Worm (Caenorhabditis elegans) whole organism, L1 larva: Measurements from ENCODE around the gene far-5.

ENCODE experiments used
- aly-2 ChIP-seq: fragments of 150-350 bp; optimal IDR thresholded peaks from 2 replicates; lab custom pipeline; 2014; ENCODE audit warnings: missing biosample characterization, missing genetic modification characterization
- blmp-1 ChIP-seq: fragments of 150-350 bp; optimal IDR thresholded peaks from 2 replicates; lab custom pipeline; 2014; ENCODE audit warnings: missing biosample characterization, missing genetic modification characterization
- ceh-82 ChIP-seq, 3 experiments: fragments of 150-350 bp in 1 of 3; sonication (generic microtip) in 2 of 3; optimal IDR thresholded peaks; 2 replicates each; lab custom pipeline; 2014 to 2017; ENCODE audit warnings: missing biosample characterization in 3 of 3, missing genetic modification characterization in 3 of 3
- ces-1 ChIP-seq: fragments of 150-350 bp; optimal IDR thresholded peaks from 2 replicates; lab custom pipeline; 2014; ENCODE audit warnings: missing biosample characterization, missing genetic modification reagents, missing genetic modification characterization
- egl-13 ChIP-seq: sonication (generic microtip); optimal IDR thresholded peaks from 2 replicates; lab custom pipeline; 2016; ENCODE audit warnings: missing genotype, missing genetic modification reagents, missing genetic modification characterization, missing compliant biosample characterization
- fos-1 ChIP-seq: fragments of 150-350 bp; optimal IDR thresholded peaks from 2 replicates; lab custom pipeline; 2014; ENCODE audit warnings: missing biosample characterization, missing genetic modification characterization
- lin-14 ChIP-seq: fragments of 200-800 bp; sonication (Bioruptor generic); optimal IDR thresholded peaks from 2 replicates; lab custom pipeline; 2018; ENCODE audit warnings: mild to moderate bottlenecking, missing genetic modification characterization, moderate library complexity, missing compliant biosample characterization
- nhr-28 ChIP-seq: fragments of 150-350 bp; optimal IDR thresholded peaks from 2 replicates; lab custom pipeline; 2014; ENCODE audit warnings: missing biosample characterization, missing genetic modification characterization
- nhr-90 ChIP-seq: sonication (generic microtip); optimal IDR thresholded peaks from 2 replicates; lab custom pipeline; 2016; ENCODE audit warnings: mild to moderate bottlenecking, missing genetic modification characterization, missing compliant biosample characterization; ENCODE audit not compliant: poor library complexity
- rnt-1 ChIP-seq: sonication (generic microtip); optimal IDR thresholded peaks from 2 replicates; lab custom pipeline; 2016; ENCODE audit warnings: mild to moderate bottlenecking, missing genetic modification characterization, moderate library complexity, missing compliant biosample characterization
- zag-1 ChIP-seq: fragments of 150-350 bp; optimal IDR thresholded peaks from 2 replicates; lab custom pipeline; 2014; ENCODE audit warnings: missing biosample characterization, missing genetic modification characterization

DNA sequence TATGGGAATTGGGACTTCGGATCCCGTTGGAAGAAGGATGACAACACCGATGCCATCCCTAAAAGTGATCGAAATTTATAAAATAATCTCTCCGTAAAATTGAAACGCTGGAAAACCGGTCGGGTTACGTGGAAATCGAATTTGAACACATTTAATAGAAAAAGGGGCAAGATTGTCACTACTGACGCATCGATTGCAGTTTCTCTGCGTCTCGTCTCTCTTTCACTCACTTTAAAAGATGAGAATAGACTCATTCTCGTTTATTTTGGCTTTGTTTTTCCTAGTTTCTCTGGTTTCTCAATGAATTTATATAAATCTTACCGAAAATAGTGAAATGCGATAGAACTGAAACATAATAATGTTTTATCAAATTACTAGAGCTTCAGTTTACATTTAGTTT lies 46.3 kb downstream of the far-5 start, which contains the start of gene scyl-1:
- TF ChIP-seq zag-1 (tag; lab: Kevin White, UChicago) (no peak), ces-1 (GFP tag; lab: Kevin White, UChicago) (no peak), nhr-28 (tag; lab: Kevin White, UChicago) (no peak), lin-14 (peak; percentile 90), nhr-90 (tag; lab: Kevin White, UChicago) (peak; percentile 84), rnt-1 (tag; lab: Kevin White, UChicago) (peak; percentile 89), aly-2 (tag; lab: Kevin White, UChicago) (peak; percentile 67), egl-13 (tag; lab: Kevin White, UChicago) (peak; percentile 35), fos-1 (tag; lab: Kevin White, UChicago) (peak; percentile 45), blmp-1 (tag; lab: Kevin White, UChicago) (peak; percentile 76), ceh-82 (tag; optimal IDR thresholded peaks at IDR 0.05; lab: Kevin White, UChicago) (peak; percentile 37 to 73 (median 64))
